Fruit fly (Drosophila melanogaster) whole organism, wandering third instar larva: Measurements from ENCODE around the gene alpha-PheRS.

ENCODE experiments used
- Abd-B ChIP-seq: fragments of >200 bp; optimal IDR thresholded peaks from 2 replicates; lab custom pipeline; 2017; ENCODE audit warnings: missing biosample characterization, missing genetic modification characterization
- CG32264 ChIP-seq: fragments of 200-800 bp; sonication (Bioruptor generic); optimal IDR thresholded peaks from 2 replicates; lab custom pipeline; 2016; ENCODE audit warnings: missing biosample characterization, missing genetic modification characterization
- CG9705 ChIP-seq: fragments of 200-800 bp; sonication (Bioruptor generic); optimal IDR thresholded peaks from 2 replicates; lab custom pipeline; 2018; ENCODE audit warnings: missing biosample characterization, mild to moderate bottlenecking, missing genetic modification characterization
- CrebA ChIP-seq: fragments of 200-800 bp; sonication (Bioruptor generic); optimal IDR thresholded peaks from 2 replicates; lab custom pipeline; 2016; ENCODE audit warnings: missing biosample characterization, mild to moderate bottlenecking, missing genetic modification characterization, borderline replicate concordance
- Dfd ChIP-seq: fragments of >200 bp; optimal IDR thresholded peaks from 2 replicates; lab custom pipeline; 2017; ENCODE audit warnings: missing biosample characterization, missing genetic modification characterization
- Dif ChIP-seq: fragments of 200-275, 200-300 bp; sonication (Bioruptor generic); optimal IDR thresholded peaks from 2 replicates; lab custom pipeline; 2018; ENCODE audit warnings: missing biosample characterization, missing genetic modification characterization; ENCODE audit not compliant: partially characterized antibody
- GATAd ChIP-seq: sonication (Bioruptor generic); optimal IDR thresholded peaks from 2 replicates; lab custom pipeline; 2016; ENCODE audit warnings: missing biosample characterization, missing genetic modification characterization
- HLH106 ChIP-seq: fragments of 200-800 bp; optimal IDR thresholded peaks from 3 replicates; lab custom pipeline; 2019; ENCODE audit warnings: missing biosample characterization, mild to moderate bottlenecking, missing genetic modification characterization, moderate library complexity
- Hnf4 ChIP-seq: fragments of 200-800 bp; sonication (Bioruptor generic); optimal IDR thresholded peaks from 2 replicates; lab custom pipeline; 2016; ENCODE audit warnings: missing biosample characterization, mild to moderate bottlenecking, missing genetic modification characterization
- Hr78 ChIP-seq: fragments of >200 bp; optimal IDR thresholded peaks from 2 replicates; lab custom pipeline; 2017; ENCODE audit warnings: missing biosample characterization, missing genetic modification characterization
- Hr83 ChIP-seq: fragments of 200-300 bp; sonication (Bioruptor generic); optimal IDR thresholded peaks from 2 replicates; lab custom pipeline; 2016; ENCODE audit warnings: missing biosample characterization, mild to moderate bottlenecking, missing genetic modification characterization, moderate library complexity; ENCODE audit not compliant: poor library complexity, severe bottlenecking
- Jra ChIP-seq: sonication (Bioruptor generic); optimal IDR thresholded peaks from 2 replicates; lab custom pipeline; 2016; ENCODE audit warnings: missing biosample characterization, missing genetic modification characterization
- Mio ChIP-seq: sonication (Bioruptor generic); optimal IDR thresholded peaks from 2 replicates; lab custom pipeline; 2016; ENCODE audit warnings: missing biosample characterization, missing genetic modification characterization
- Myc ChIP-seq: fragments of >200 bp; optimal IDR thresholded peaks from 2 replicates; lab custom pipeline; 2017
- OdsH ChIP-seq: fragments of 200-800 bp; sonication (Bioruptor generic); optimal IDR thresholded peaks from 2 replicates; lab custom pipeline; 2016; ENCODE audit warnings: missing biosample characterization, mild to moderate bottlenecking, missing genetic modification characterization
- Rel ChIP-seq, 2 experiments: fragments of 200-800 bp; sonication (Bioruptor generic) in 1 of 2; optimal IDR thresholded peaks; 2 replicates in 1 of 2; 3 replicates in 1 of 2; lab custom pipeline; 2016 to 2019; ENCODE audit warnings: mild to moderate bottlenecking in 2 of 2, missing biosample characterization in 2 of 2, missing genetic modification characterization in 2 of 2, moderate library complexity in 1 of 2
- Sp1 ChIP-seq: fragments of 200-800 bp; sonication (Bioruptor generic); optimal IDR thresholded peaks from 3 replicates; lab custom pipeline; 2019; ENCODE audit warnings: missing biosample characterization, mild to moderate bottlenecking, missing genetic modification characterization, moderate library complexity
- Vsx2 ChIP-seq: fragments of 200-300, 225-300 bp; sonication (Bioruptor generic); optimal IDR thresholded peaks from 2 replicates; lab custom pipeline; 2018; ENCODE audit warnings: missing biosample characterization, missing genetic modification characterization; ENCODE audit not compliant: partially characterized antibody
- br ChIP-seq: fragments of 200-800 bp; sonication (Bioruptor generic); optimal IDR thresholded peaks from 2 replicates; lab custom pipeline; 2016; ENCODE audit warnings: missing biosample characterization, missing genetic modification characterization
- brk ChIP-seq: fragments of 200-800 bp; sonication (Bioruptor generic); optimal IDR thresholded peaks from 2 replicates; lab custom pipeline; 2016; ENCODE audit warnings: missing biosample characterization, mild to moderate bottlenecking, missing genetic modification characterization
- dl ChIP-seq, 2 experiments: fragments of 175-275, 200-275 bp in 1 of 2; fragments of 200-275 bp in 1 of 2; sonication (Bioruptor generic); optimal IDR thresholded peaks; lab custom pipeline; 2018; ENCODE audit warnings: mild to moderate bottlenecking in 2 of 2, missing biosample characterization in 2 of 2, missing genetic modification characterization in 2 of 2, moderate library complexity in 2 of 2; ENCODE audit not compliant: partially characterized antibody in 2 of 2, insufficient read depth in 1 of 2
- dmrt93B ChIP-seq: fragments of 200-800 bp; sonication (Bioruptor generic); optimal IDR thresholded peaks from 2 replicates; lab custom pipeline; 2018; ENCODE audit warnings: missing biosample characterization, mild to moderate bottlenecking, missing genetic modification characterization
- ey ChIP-seq: fragments of 200-800 bp; sonication (Bioruptor generic); optimal IDR thresholded peaks from 2 replicates; lab custom pipeline; 2016; ENCODE audit warnings: missing biosample characterization, missing genetic modification characterization
- foxo ChIP-seq, 2 experiments: fragments of 200-800 bp; sonication (Bioruptor generic); optimal IDR thresholded peaks; 2 replicates in 1 of 2; 3 replicates in 1 of 2; lab custom pipeline; 2016 to 2017; ENCODE audit warnings: missing biosample characterization in 2 of 2, missing genetic modification characterization in 2 of 2
- fru ChIP-seq: fragments of 200-800 bp; sonication (Bioruptor generic); optimal IDR thresholded peaks from 3 replicates; lab custom pipeline; 2016; ENCODE audit warnings: missing biosample characterization, mild to moderate bottlenecking, missing genetic modification characterization
- h ChIP-seq: fragments of 200-800 bp; sonication (Bioruptor generic); optimal IDR thresholded peaks from 3 replicates; lab custom pipeline; 2016; ENCODE audit warnings: missing biosample characterization, mild to moderate bottlenecking, missing genetic modification characterization
- jim ChIP-seq: fragments of 175-275, 200-325 bp; sonication (Bioruptor generic); optimal IDR thresholded peaks from 2 replicates; lab custom pipeline; 2016; ENCODE audit warnings: missing biosample characterization, mild to moderate bottlenecking, missing genetic modification characterization
- lola ChIP-seq: fragments of >200 bp; optimal IDR thresholded peaks from 2 replicates; lab custom pipeline; 2017; ENCODE audit warnings: missing biosample characterization, missing genetic modification characterization
- pan ChIP-seq: fragments of >200 bp; optimal IDR thresholded peaks from 2 replicates; lab custom pipeline; 2017
- psq ChIP-seq: fragments of 200-800 bp; sonication (Bioruptor generic); optimal IDR thresholded peaks from 3 replicates; lab custom pipeline; 2017; ENCODE audit warnings: missing biosample characterization, mild to moderate bottlenecking, missing genetic modification characterization, moderate library complexity
- rgr ChIP-seq: fragments of 200-800 bp; sonication (Bioruptor generic); optimal IDR thresholded peaks from 3 replicates; lab custom pipeline; 2016; ENCODE audit warnings: missing biosample characterization, mild to moderate bottlenecking, missing genetic modification characterization
- sage ChIP-seq: fragments of 200-800 bp; sonication (Bioruptor generic); optimal IDR thresholded peaks from 2 replicates; lab custom pipeline; 2016; ENCODE audit warnings: missing biosample characterization, mild to moderate bottlenecking, missing genetic modification characterization
- sv ChIP-seq: fragments of 200-800 bp; sonication (Bioruptor generic); optimal IDR thresholded peaks from 3 replicates; lab custom pipeline; 2016; ENCODE audit warnings: missing biosample characterization, missing genetic modification characterization
- tai ChIP-seq: sonication (Bioruptor generic); optimal IDR thresholded peaks from 2 replicates; lab custom pipeline; 2016; ENCODE audit warnings: missing biosample characterization, missing genetic modification characterization
- usp ChIP-seq: fragments of >200 bp; optimal IDR thresholded peaks from 2 replicates; lab custom pipeline; 2017; ENCODE audit warnings: missing biosample characterization, missing genetic modification characterization
- woc ChIP-seq: sonication (Bioruptor generic); optimal IDR thresholded peaks from 2 replicates; lab custom pipeline; 2016; ENCODE audit warnings: missing biosample characterization, mild to moderate bottlenecking, missing genetic modification characterization

Gene alpha-PheRS

dm6 chrX:8101479-8102198, 43.8 kb downstream of the alpha-PheRS start, which contains the start of gene CG2258:
Gene CG2258 (minus strand): TSS chrX:8102095.
- TF ChIP-seq Jra (GFP tag; lab: Kevin White, UChicago) (peak; percentile 37), tai (GFP tag; lab: Kevin White, UChicago) (no peak), Hr83 (GFP tag; lab: Kevin White, UChicago) (no peak), fru (GFP tag; lab: Kevin White, UChicago) (peak; percentile 59), ey (peak; percentile 61), Rel (GFP tag; optimal IDR thresholded peaks at IDR 0.05; lab: Kevin White, UChicago) (no peak), Rel (tag; optimal IDR thresholded peaks at IDR 0.05; lab: Kevin White, UChicago) (peak; percentile 39), GATAd (GFP tag; lab: Kevin White, UChicago) (no peak), Vsx2 (GFP tag; lab: Kevin White, UChicago) (no peak), rgr (peak; percentile 84), sage (GFP tag; lab: Kevin White, UChicago) (peak; percentile 39), HLH106 (peak; percentile 73), pan (lab: Kevin White, UChicago) (no peak), CG32264 (GFP tag; lab: Kevin White, UChicago) (peak; percentile 17), Mio (GFP tag; lab: Kevin White, UChicago) (no peak), OdsH (peak; percentile 74), Sp1 (peak; percentile 75), h (GFP tag; lab: Kevin White, UChicago) (peak; percentile 83), foxo (GFP tag; optimal IDR thresholded peaks at IDR 0.05; lab: Kevin White, UChicago) (peak in 1 of 2 experiments; percentile 65), br (GFP tag; lab: Kevin White, UChicago) (peak; percentile 71), CG9705 (GFP tag; lab: Kevin White, UChicago) (peak; percentile 53), dmrt93B (GFP tag; lab: Kevin White, UChicago) (peak; percentile 46), Hnf4 (GFP tag; lab: Kevin White, UChicago) (peak; percentile 72), Myc (lab: Kevin White, UChicago) (no peak), woc (GFP tag; lab: Kevin White, UChicago) (peak; percentile 69), sv (no peak), Dif (GFP tag; lab: Kevin White, UChicago) (no peak), dl (GFP tag; optimal IDR thresholded peaks at IDR 0.05; lab: Kevin White, UChicago; ENCODE audit: insufficient read depth in 1 of 2, partially characterized antibody in 2 of 2) (no peak), psq (GFP tag; lab: Kevin White, UChicago) (peak; percentile 65)

dm6 chrX:8100826-8101079, 44.6 kb downstream of the alpha-PheRS start:
- no peak for TF ChIP-seq br (GFP tag; lab: Kevin White, UChicago)
- no peak for TF ChIP-seq HLH106
- no peak for TF ChIP-seq Hr83 (GFP tag; lab: Kevin White, UChicago)
- TF ChIP-seq Dif (GFP tag; lab: Kevin White, UChicago), result no peak
- no peak for TF ChIP-seq sage (GFP tag; lab: Kevin White, UChicago)
- no peak for TF ChIP-seq lola
- no peak for TF ChIP-seq GATAd (GFP tag; lab: Kevin White, UChicago)
- no peak for TF ChIP-seq ey
- TF ChIP-seq Sp1, result no peak
- no peak for TF ChIP-seq h (GFP tag; lab: Kevin White, UChicago)

dm6 chrX:8100026-8100825, 45.2 kb downstream of the alpha-PheRS start:
- TF ChIP-seq CG32264 (GFP tag; lab: Kevin White, UChicago), result no peak
- TF ChIP-seq dmrt93B (GFP tag; lab: Kevin White, UChicago), result peak; percentile 33
- no peak for TF ChIP-seq Dfd (GFP tag; lab: Kevin White, UChicago)
- peak; percentile 64 for TF ChIP-seq brk (GFP tag; lab: Kevin White, UChicago)
- no peak for TF ChIP-seq dl (GFP tag; optimal IDR thresholded peaks at IDR 0.05; lab: Kevin White, UChicago; ENCODE audit: insufficient read depth in 1 of 2, partially characterized antibody in 2 of 2)
- peak; percentile 50 for TF ChIP-seq woc (GFP tag; lab: Kevin White, UChicago)
- TF ChIP-seq Hr83 (GFP tag; lab: Kevin White, UChicago), result no peak
- peak; percentile 63 for TF ChIP-seq sv
- peak; percentile 82 for TF ChIP-seq h (GFP tag; lab: Kevin White, UChicago)
- TF ChIP-seq GATAd (GFP tag; lab: Kevin White, UChicago), result no peak
- TF ChIP-seq pan (lab: Kevin White, UChicago), result no peak
- TF ChIP-seq Hr78 (GFP tag; lab: Kevin White, UChicago), result no peak
- TF ChIP-seq CrebA (GFP tag; lab: Kevin White, UChicago), result no peak
- peak; percentile 70 for TF ChIP-seq HLH106
- TF ChIP-seq OdsH, result peak; percentile 63
- TF ChIP-seq CG9705 (GFP tag; lab: Kevin White, UChicago), result no peak
- peak; percentile 68 for TF ChIP-seq Sp1
- TF ChIP-seq usp (GFP tag; lab: Kevin White, UChicago), result no peak
- TF ChIP-seq sage (GFP tag; lab: Kevin White, UChicago), result no peak
- TF ChIP-seq Rel (GFP tag; optimal IDR thresholded peaks at IDR 0.05; lab: Kevin White, UChicago), result no peak
- TF ChIP-seq Rel (tag; optimal IDR thresholded peaks at IDR 0.05; lab: Kevin White, UChicago), result no peak
- TF ChIP-seq rgr, result peak; percentile 82
- no peak for TF ChIP-seq Abd-B (GFP tag; lab: Kevin White, UChicago)
- no peak for TF ChIP-seq Jra (GFP tag; lab: Kevin White, UChicago)
- TF ChIP-seq Hnf4 (GFP tag; lab: Kevin White, UChicago), result peak; percentile 57
- TF ChIP-seq lola, result no peak
- TF ChIP-seq ey, result peak; percentile 65
- TF ChIP-seq jim (GFP tag; lab: Kevin White, UChicago), result no peak
- no peak for TF ChIP-seq Myc (lab: Kevin White, UChicago)
- TF ChIP-seq fru (GFP tag; lab: Kevin White, UChicago), result peak; percentile 72
- no peak for TF ChIP-seq Vsx2 (GFP tag; lab: Kevin White, UChicago)
- peak in 1 of 2 experiments; percentile 77 for TF ChIP-seq foxo (GFP tag; optimal IDR thresholded peaks at IDR 0.05; lab: Kevin White, UChicago)
- TF ChIP-seq Mio (GFP tag; lab: Kevin White, UChicago), result no peak
- peak; percentile 66 for TF ChIP-seq br (GFP tag; lab: Kevin White, UChicago)
